Worm (Caenorhabditis elegans): ENCODE results near the gene nhr-248.

DNA sequence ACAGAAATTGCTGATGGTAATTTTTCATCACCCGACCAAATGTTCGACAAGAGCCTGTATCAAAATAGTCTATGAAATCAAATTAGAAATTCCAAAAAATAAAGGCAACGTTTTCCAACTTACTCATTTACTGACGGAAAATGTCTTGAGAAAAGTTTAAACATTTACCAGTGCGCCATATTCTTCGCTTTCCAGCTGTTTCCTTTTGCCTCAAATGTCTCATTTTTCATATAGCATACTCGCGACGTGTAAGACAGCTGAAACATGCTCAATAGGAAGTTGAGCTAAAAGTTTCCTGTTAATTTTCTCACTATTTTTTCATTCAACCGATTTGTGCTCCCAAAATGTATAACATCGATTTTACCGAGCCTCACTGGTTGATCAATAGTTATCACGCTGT lies 44.4 kb downstream of the nhr-248 start, which contains the start of gene sri-66:
- TF ChIP-seq sem-2 (GFP tag; optimal IDR thresholded peaks at IDR 0.05) (no peak), nhr-28 (tag; optimal IDR thresholded peaks at IDR 0.05) (no peak), lin-13 (tag; optimal IDR thresholded peaks at IDR 0.05) (no peak), drap-1 (GFP tag; optimal IDR thresholded peaks at IDR 0.05) (no peak)
